Fruit fly (Drosophila melanogaster) whole organism, embryonic: ENCODE results near the gene CG13306.

Experiments
- ATbp ChIP-seq: fragments of 200-800 bp; sonication (Bioruptor generic); optimal IDR thresholded peaks from 2 replicates; lab custom pipeline; 2017; ENCODE audit warnings: missing biosample characterization, mild to moderate bottlenecking, missing genetic modification characterization, missing genetic modification reagents
- Aef1 ChIP-seq: fragments of 200-800 bp; sonication (Bioruptor generic); IDR thresholded peaks from 3 replicates; pipeline ENCODE4 v1.3.6; 2022; ENCODE audit warnings: missing biosample characterization, missing genetic modification characterization
- BEAF-32 ChIP-seq: fragments of 200-800 bp; sonication (Bioruptor generic); optimal IDR thresholded peaks from 3 replicates; lab custom pipeline; 2017; ENCODE audit warnings: missing biosample characterization, missing genetic modification characterization, mild to moderate bottlenecking, moderate library complexity, missing genetic modification reagents
- Bdp1 ChIP-seq: fragments of 200-800 bp; sonication (Bioruptor generic); optimal IDR thresholded peaks from 3 replicates; lab custom pipeline; 2016; ENCODE audit warnings: missing biosample characterization, missing genetic modification characterization
- CG10431 ChIP-seq: fragments of 200-800 bp; sonication (Bioruptor generic); optimal IDR thresholded peaks from 3 replicates; lab custom pipeline; 2018; ENCODE audit warnings: missing biosample characterization, mild to moderate bottlenecking, missing genetic modification characterization
- CG11247 ChIP-seq: fragments of 200-800 bp; sonication (Bioruptor generic); IDR thresholded peaks from 2 replicates; pipeline ENCODE4 v1.3.6; 2022; ENCODE audit warnings: missing biosample characterization, missing genetic modification characterization
- CG11456 ChIP-seq: fragments of 200-800 bp; sonication (Bioruptor generic); IDR thresholded peaks from 3 replicates; pipeline ENCODE4 v1.3.6; 2022; ENCODE audit warnings: missing biosample characterization, missing genetic modification characterization
- CG12391 ChIP-seq: fragments of 200-800 bp; sonication (Bioruptor generic); optimal IDR thresholded peaks from 3 replicates; lab custom pipeline; 2018; ENCODE audit warnings: missing biosample characterization, mild to moderate bottlenecking, missing genetic modification characterization, moderate library complexity
- CG13624 ChIP-seq: fragments of 200-800 bp; sonication (Bioruptor generic); optimal IDR thresholded peaks from 2 replicates; lab custom pipeline; 2016; ENCODE audit warnings: missing biosample characterization, missing genetic modification characterization
- CG14014 ChIP-seq: fragments of 200-800 bp; sonication (Bioruptor generic); IDR thresholded peaks from 2 replicates; pipeline ENCODE4 v1.3.6; 2022; ENCODE audit warnings: missing biosample characterization, missing genetic modification characterization
- CG1529 ChIP-seq: fragments of 200-800 bp; sonication (Bioruptor generic); optimal IDR thresholded peaks from 3 replicates; lab custom pipeline; 2018; ENCODE audit warnings: missing biosample characterization, missing genetic modification characterization
- CG1603 ChIP-seq: fragments of 200-800 bp; sonication (Bioruptor generic); optimal IDR thresholded peaks from 2 replicates; lab custom pipeline; 2019; ENCODE audit warnings: missing biosample characterization, mild to moderate bottlenecking, missing genetic modification characterization, moderate library complexity
- CG17568 ChIP-seq: fragments of 200-800 bp; sonication (Bioruptor generic); optimal IDR thresholded peaks from 2 replicates; lab custom pipeline; 2018; ENCODE audit warnings: missing biosample characterization, mild to moderate bottlenecking, missing genetic modification characterization, moderate library complexity
- CG18476 ChIP-seq: fragments of 200-800 bp; sonication (Bioruptor generic); optimal IDR thresholded peaks from 2 replicates; lab custom pipeline; 2016; ENCODE audit warnings: missing biosample characterization, mild to moderate bottlenecking, missing genetic modification characterization
- CG2678 ChIP-seq: fragments of 200-800 bp; sonication (Bioruptor generic); optimal IDR thresholded peaks from 3 replicates; lab custom pipeline; 2019; ENCODE audit warnings: missing biosample characterization, mild to moderate bottlenecking, missing genetic modification characterization, moderate library complexity
- CG2889 ChIP-seq: fragments of 200-800 bp; sonication (Bioruptor generic); IDR thresholded peaks from 3 replicates; pipeline ENCODE4 v1.3.6; 2022; ENCODE audit warnings: missing biosample characterization, missing genetic modification characterization
- CG30020 ChIP-seq: fragments of 200-800 bp; optimal IDR thresholded peaks from 2 replicates; lab custom pipeline; 2019; ENCODE audit warnings: missing biosample characterization, mild to moderate bottlenecking, missing genetic modification characterization, moderate library complexity
- CG30431 ChIP-seq: fragments of 200-800 bp; sonication (Bioruptor generic); optimal IDR thresholded peaks from 2 replicates; lab custom pipeline; 2017; ENCODE audit warnings: missing biosample characterization, missing genetic modification characterization
- CG33557 ChIP-seq: fragments of 200-800 bp; sonication (Bioruptor generic); optimal IDR thresholded peaks from 2 replicates; lab custom pipeline; 2019; ENCODE audit warnings: missing biosample characterization, mild to moderate bottlenecking, missing genetic modification characterization, moderate library complexity
- CG3995 ChIP-seq: fragments of 200-800 bp; sonication (Bioruptor generic); optimal IDR thresholded peaks from 3 replicates; lab custom pipeline; 2016; ENCODE audit warnings: missing biosample characterization, missing genetic modification characterization
- CG4328 ChIP-seq: fragments of 200-800 bp; sonication (Bioruptor generic); optimal IDR thresholded peaks from 3 replicates; lab custom pipeline; 2017; ENCODE audit warnings: missing biosample characterization, missing genetic modification reagents, missing genetic modification characterization
- CG4424 ChIP-seq: fragments of 200-800 bp; sonication (Bioruptor generic); optimal IDR thresholded peaks from 3 replicates; lab custom pipeline; 2016; ENCODE audit warnings: missing biosample characterization, missing genetic modification characterization
- CG6854 ChIP-seq: fragments of 200-800 bp; sonication (Bioruptor generic); optimal IDR thresholded peaks from 3 replicates; lab custom pipeline; 2017; ENCODE audit warnings: missing biosample characterization, mild to moderate bottlenecking, missing genetic modification characterization
- CG7271 ChIP-seq: fragments of 200-800 bp; sonication (Bioruptor generic); optimal IDR thresholded peaks from 2 replicates; lab custom pipeline; 2018; ENCODE audit warnings: missing biosample characterization, mild to moderate bottlenecking, missing genetic modification characterization, moderate library complexity
- CG7928 ChIP-seq: fragments of 200-800 bp; sonication (Bioruptor generic); optimal IDR thresholded peaks from 2 replicates; lab custom pipeline; 2017; ENCODE audit warnings: missing biosample characterization, mild to moderate bottlenecking, missing genetic modification characterization
- CG8290 ChIP-seq, 3 experiments: fragments of 200-800 bp; sonication (Bioruptor generic); optimal IDR thresholded peaks; 2 replicates each; lab custom pipeline; 2016 to 2019; ENCODE audit warnings: missing biosample characterization in 3 of 3, missing genetic modification characterization in 3 of 3, mild to moderate bottlenecking in 2 of 3, moderate library complexity in 1 of 3
- CG8478 ChIP-seq: fragments of >200 bp; optimal IDR thresholded peaks from 2 replicates; lab custom pipeline; 2018
- CG8765 ChIP-seq: fragments of 200-800 bp; sonication (Bioruptor generic); IDR thresholded peaks from 2 replicates; pipeline ENCODE4 v1.3.6; 2022; ENCODE audit warnings: missing biosample characterization, missing genetic modification characterization
- CG9215 ChIP-seq: fragments of 200-800 bp; sonication (Bioruptor generic); IDR thresholded peaks from 2 replicates; pipeline ENCODE4 v1.3.6; 2022; ENCODE audit warnings: missing biosample characterization, missing genetic modification characterization
- CG9609 ChIP-seq: fragments of 200-800 bp; sonication (Bioruptor generic); optimal IDR thresholded peaks from 3 replicates; lab custom pipeline; 2016; ENCODE audit warnings: missing biosample characterization, missing genetic modification characterization
- CHES-1-like ChIP-seq: fragments of 200-800 bp; sonication (Bioruptor generic); optimal IDR thresholded peaks from 2 replicates; lab custom pipeline; 2016; ENCODE audit warnings: missing biosample characterization, missing genetic modification characterization
- Dbx ChIP-seq: fragments of 200-800 bp; sonication (Bioruptor generic); IDR thresholded peaks from 3 replicates; pipeline ENCODE4 v1.3.6; 2022; ENCODE audit warnings: missing biosample characterization, missing genetic modification characterization
- Dek ChIP-seq: fragments of 200-800 bp; sonication (Bioruptor generic); optimal IDR thresholded peaks from 3 replicates; lab custom pipeline; 2019; ENCODE audit warnings: missing biosample characterization, mild to moderate bottlenecking, missing genetic modification characterization, moderate library complexity
- Drgx ChIP-seq: fragments of 200-800 bp; sonication (Bioruptor generic); IDR thresholded peaks from 2 replicates; pipeline ENCODE4 v1.3.6; 2022; ENCODE audit warnings: missing biosample characterization, missing genetic modification characterization
- Eip74EF ChIP-seq, 2 experiments: fragments of 200-800 bp in 1 of 2; fragments of >200 bp in 1 of 2; sonication (Bioruptor generic) in 1 of 2; optimal IDR thresholded peaks; 2 replicates each; lab custom pipeline; 2017 to 2019; ENCODE audit warnings: missing biosample characterization in 2 of 2, missing genetic modification characterization in 2 of 2, mild to moderate bottlenecking in 1 of 2, moderate library complexity in 1 of 2
- Gug ChIP-seq: fragments of 200-800 bp; sonication (Bioruptor generic); IDR thresholded peaks from 4 replicates; pipeline ENCODE4 v1.3.6; 2022; ENCODE audit warnings: missing biosample characterization, missing genetic modification characterization
- MBD-R2 ChIP-seq: fragments of 200-800 bp; sonication (Bioruptor generic); IDR thresholded peaks from 2 replicates; pipeline ENCODE4 v1.3.6; 2022; ENCODE audit warnings: missing biosample characterization, missing genetic modification characterization
- Mes4 ChIP-seq: fragments of 200-800 bp; sonication (Bioruptor generic); optimal IDR thresholded peaks from 2 replicates; lab custom pipeline; 2016; ENCODE audit warnings: missing biosample characterization, missing genetic modification characterization
- NC2β ChIP-seq: fragments of 200-800 bp; sonication (Bioruptor generic); optimal IDR thresholded peaks from 2 replicates; lab custom pipeline; 2016; ENCODE audit warnings: missing biosample characterization, missing genetic modification characterization
- NK7.1 ChIP-seq: fragments of 200-800 bp; sonication (Bioruptor generic); optimal IDR thresholded peaks from 3 replicates; lab custom pipeline; 2016; ENCODE audit warnings: missing biosample characterization, missing genetic modification characterization
- crc ChIP-seq: fragments of 200-800 bp; sonication (Bioruptor generic); optimal IDR thresholded peaks from 2 replicates; lab custom pipeline; 2016; ENCODE audit warnings: missing biosample characterization, missing genetic modification characterization
- eyg ChIP-seq: fragments of 200-800 bp; sonication (Bioruptor generic); optimal IDR thresholded peaks from 3 replicates; lab custom pipeline; 2016; ENCODE audit warnings: missing biosample characterization, missing genetic modification characterization
- fru ChIP-seq: fragments of >200 bp; optimal IDR thresholded peaks from 2 replicates; lab custom pipeline; 2017
- grau ChIP-seq: fragments of 200-800 bp; optimal IDR thresholded peaks from 3 replicates; lab custom pipeline; 2019; ENCODE audit warnings: missing biosample characterization, mild to moderate bottlenecking, missing genetic modification characterization, moderate library complexity
- insv ChIP-seq, 2 experiments: fragments of 200-800 bp; sonication (Bioruptor generic); optimal IDR thresholded peaks; 3 replicates each; lab custom pipeline; 2016 to 2018; ENCODE audit warnings: missing biosample characterization in 2 of 2, missing genetic modification characterization in 2 of 2
- jumu ChIP-seq: fragments of 200-800 bp; sonication (Bioruptor generic); optimal IDR thresholded peaks from 3 replicates; lab custom pipeline; 2016; ENCODE audit warnings: missing biosample characterization, missing genetic modification characterization
- kah ChIP-seq: fragments of 200-800 bp; sonication (Bioruptor generic); optimal IDR thresholded peaks from 2 replicates; lab custom pipeline; 2018; ENCODE audit warnings: missing biosample characterization, mild to moderate bottlenecking, missing genetic modification characterization
- lmd ChIP-seq: fragments of 200-800 bp; sonication (Bioruptor generic); IDR thresholded peaks from 2 replicates; pipeline ENCODE4 v1.3.6; 2022; ENCODE audit warnings: missing biosample characterization, missing genetic modification characterization
- nom ChIP-seq: fragments of 200-800 bp; sonication (Bioruptor generic); optimal IDR thresholded peaks from 2 replicates; lab custom pipeline; 2017; ENCODE audit warnings: missing biosample characterization, missing genetic modification characterization, mild to moderate bottlenecking, moderate library complexity, missing genetic modification reagents
- sens ChIP-seq: fragments of 200-800 bp; sonication (Bioruptor generic); peaks from one replicate; lab custom pipeline; 2016; ENCODE audit warnings: missing biosample characterization, missing genetic modification characterization
- seq ChIP-seq: fragments of 200-800 bp; sonication (Bioruptor generic); IDR thresholded peaks from 2 replicates; pipeline ENCODE4 v1.3.6; 2022; ENCODE audit warnings: missing biosample characterization, missing genetic modification characterization
- sob ChIP-seq: fragments of 200-800 bp; sonication (Bioruptor generic); IDR thresholded peaks from 2 replicates; pipeline ENCODE4 v1.3.6; 2022; ENCODE audit warnings: missing biosample characterization, missing genetic modification characterization
- wor ChIP-seq: fragments of 200-800 bp; sonication (Bioruptor generic); IDR thresholded peaks from 2 replicates; pipeline ENCODE4 v1.3.6; 2022; ENCODE audit warnings: missing biosample characterization, missing genetic modification characterization

The CG13306 gene

dm6 chr3L:8699612-8700011 is 49.9 kb downstream of the CG13306 start (continued):
- TF ChIP-seq Dek (tag; lab: Kevin White, UChicago) (no peak), CG30431 (GFP tag; lab: Kevin White, UChicago) (no peak), Eip74EF (GFP tag; optimal IDR thresholded peaks at IDR 0.05; lab: Kevin White, UChicago) (no peak), Bdp1 (GFP tag; lab: Kevin White, UChicago) (no peak), CG11247 (GFP tag; lab: Robert Waterston, UW) (peak; percentile 35; the same call in 1 of the 2 replicates), CG6854 (no peak), CG9609 (GFP tag; lab: Kevin White, UChicago) (no peak), insv (GFP tag; optimal IDR thresholded peaks at IDR 0.05; lab: Kevin White, UChicago) (no peak), CG17568 (GFP tag; lab: Kevin White, UChicago) (no peak), CG1603 (tag; lab: Kevin White, UChicago) (no peak), CG9215 (GFP tag; lab: Robert Waterston, UW) (no peak), crc (GFP tag; lab: Kevin White, UChicago) (no peak), CG4424 (no peak), BEAF-32 (GFP tag; lab: Kevin White, UChicago) (no peak), CG30020 (no peak), CG8290 (GFP tag; optimal IDR thresholded peaks at IDR 0.05; lab: Kevin White, UChicago) (no peak), CG8290 (tag; optimal IDR thresholded peaks at IDR 0.05; lab: Kevin White, UChicago) (peak in 1 of 2 experiments; percentile 26), CG8478 (lab: Kevin White, UChicago) (no peak), lmd (GFP tag; lab: Robert Waterston, UW) (no peak), CHES-1-like (no peak), jumu (GFP tag; lab: Kevin White, UChicago) (no peak), CG12391 (no peak), CG11456 (GFP tag; lab: Robert Waterston, UW) (no peak), CG4328 (peak; percentile 26), wor (GFP tag; lab: Robert Waterston, UW) (no peak), CG2678 (tag; lab: Kevin White, UChicago) (no peak), CG18476 (no peak), fru (lab: Kevin White, UChicago) (no peak), Gug (GFP tag; lab: Robert Waterston, UW) (no peak), MBD-R2 (no peak), CG3995 (GFP tag; lab: Kevin White, UChicago) (no peak), CG7271 (tag; lab: Kevin White, UChicago) (no peak), grau (tag; lab: Kevin White, UChicago) (no peak), seq (no peak), ATbp (no peak), Aef1 (no peak), NC2β (GFP tag; lab: Kevin White, UChicago) (no peak), sens (GFP tag; lab: Kevin White, UChicago) (peak; percentile 48), CG33557 (GFP tag; lab: Kevin White, UChicago) (peak; percentile 50), eyg (GFP tag; lab: Kevin White, UChicago) (no peak), CG7928 (GFP tag; lab: Kevin White, UChicago) (peak; percentile 1), Drgx (GFP tag; lab: Robert Waterston, UW) (no peak), CG1529 (GFP tag; lab: Kevin White, UChicago) (no peak), nom (GFP tag; lab: Kevin White, UChicago) (no peak), NK7.1 (GFP tag; lab: Kevin White, UChicago) (no peak), Dbx (GFP tag; lab: Robert Waterston, UW) (0 out of 3 replicates have a peak, but pooled peaks have one; percentile 11), CG8765 (GFP tag; lab: Robert Waterston, UW) (no peak), Mes4 (GFP tag; lab: Kevin White, UChicago) (no peak), CG13624 (GFP tag; lab: Kevin White, UChicago) (no peak), CG2889 (no peak), CG10431 (no peak), CG14014 (peak; percentile 29; the same call in 1 of the 2 replicates), sob (GFP tag; lab: Robert Waterston, UW) (no peak), kah (GFP tag; lab: Kevin White, UChicago) (no peak)
